Worm (Caenorhabditis elegans) whole organism, L3 larva: ENCODE measurements around the gene F09E10.7.

Source experiments
- R02D3.7 ChIP-seq: fragments of 150-350 bp; optimal IDR thresholded peaks from 2 replicates; lab custom pipeline; 2014; ENCODE audit warnings: missing biosample characterization, missing genetic modification characterization
- ZK546.5 ChIP-seq: sonication (generic microtip); optimal IDR thresholded peaks from 2 replicates; lab custom pipeline; 2017; ENCODE audit warnings: missing biosample characterization, missing genetic modification characterization
- aly-2 ChIP-seq: fragments of 150-350 bp; optimal IDR thresholded peaks from 2 replicates; lab custom pipeline; 2014; ENCODE audit warnings: missing biosample characterization, missing genetic modification characterization
- ceh-16 ChIP-seq: sonication (generic microtip); optimal IDR thresholded peaks from 2 replicates; lab custom pipeline; 2017; ENCODE audit warnings: missing biosample characterization, missing genetic modification characterization
- ceh-28 ChIP-seq: fragments of 150-350 bp; optimal IDR thresholded peaks from 2 replicates; lab custom pipeline; 2014; ENCODE audit warnings: missing biosample characterization, missing genetic modification reagents, missing genetic modification characterization
- ceh-82 ChIP-seq: fragments of 150-350 bp; optimal IDR thresholded peaks from 2 replicates; lab custom pipeline; 2014; ENCODE audit warnings: missing biosample characterization, missing genetic modification characterization
- ceh-9 ChIP-seq: sonication (generic microtip); optimal IDR thresholded peaks from 2 replicates; lab custom pipeline; 2018; ENCODE audit warnings: missing biosample characterization, missing genetic modification characterization
- daf-12 ChIP-seq: fragments of 150-350 bp; optimal IDR thresholded peaks from 2 replicates; lab custom pipeline; 2014; ENCODE audit warnings: missing biosample characterization, missing genetic modification reagents, missing genetic modification characterization
- egl-27 ChIP-seq: sonication (generic microtip); optimal IDR thresholded peaks from 4 replicates; lab custom pipeline; 2017; ENCODE audit warnings: missing biosample characterization, missing genetic modification reagents, missing genetic modification characterization
- elt-1 ChIP-seq: fragments of 150-350 bp; optimal IDR thresholded peaks from 2 replicates; lab custom pipeline; 2014; ENCODE audit warnings: missing biosample characterization, missing genetic modification characterization
- elt-2 ChIP-seq: sonication (generic microtip); optimal IDR thresholded peaks from 2 replicates; lab custom pipeline; 2016; ENCODE audit warnings: missing genetic modification reagents, mild to moderate bottlenecking, missing genetic modification characterization, missing compliant biosample characterization
- elt-3 ChIP-seq, 3 experiments: fragments of 150-350 bp in 1 of 3; sonication (generic microtip) in 2 of 3; optimal IDR thresholded peaks; 2 replicates in 2 of 3; 4 replicates in 1 of 3; lab custom pipeline; 2014 to 2017; ENCODE audit warnings: missing biosample characterization in 3 of 3, missing genetic modification characterization in 3 of 3
- eor-1 ChIP-seq, 2 experiments: fragments of 150-350 bp; optimal IDR thresholded peaks; 2 replicates each; lab custom pipeline; 2014 to 2018; ENCODE audit warnings: missing biosample characterization in 2 of 2, missing genetic modification characterization in 2 of 2
- fkh-10 ChIP-seq: sonication (generic microtip); optimal IDR thresholded peaks from 2 replicates; lab custom pipeline; 2017; ENCODE audit warnings: missing biosample characterization, missing genetic modification reagents, missing genetic modification characterization
- fkh-2 ChIP-seq: fragments of 150-350 bp; optimal IDR thresholded peaks from 2 replicates; lab custom pipeline; 2014; ENCODE audit warnings: missing biosample characterization, missing genetic modification reagents, missing genetic modification characterization
- fos-1 ChIP-seq: fragments of 150-350 bp; optimal IDR thresholded peaks from 2 replicates; lab custom pipeline; 2014; ENCODE audit warnings: missing biosample characterization, missing genetic modification characterization
- jun-1 ChIP-seq: fragments of 150-350 bp; optimal IDR thresholded peaks from 2 replicates; lab custom pipeline; 2014; ENCODE audit warnings: missing biosample characterization, missing genetic modification reagents, missing genetic modification characterization
- lin-15B ChIP-seq: fragments of 150-350 bp; optimal IDR thresholded peaks from 2 replicates; lab custom pipeline; 2014; ENCODE audit warnings: missing biosample characterization, missing genetic modification characterization
- lin-39 ChIP-seq: fragments of 150-350 bp; optimal IDR thresholded peaks from 2 replicates; lab custom pipeline; 2018; ENCODE audit warnings: missing biosample characterization, missing genetic modification reagents, missing genetic modification characterization
- lsy-12 ChIP-seq: sonication (generic microtip); optimal IDR thresholded peaks from 2 replicates; lab custom pipeline; 2016; ENCODE audit warnings: mild to moderate bottlenecking, missing genetic modification characterization, missing compliant biosample characterization
- mdl-1 ChIP-seq: fragments of 150-350 bp; optimal IDR thresholded peaks from 2 replicates; lab custom pipeline; 2014; ENCODE audit warnings: missing biosample characterization, missing genetic modification characterization
- mml-1 ChIP-seq: fragments of 150-350 bp; sonication (generic microtip); optimal IDR thresholded peaks from 3 replicates; lab custom pipeline; 2014; ENCODE audit warnings: missing biosample characterization, missing genetic modification characterization
- nfya-1 ChIP-seq: sonication (generic microtip); optimal IDR thresholded peaks from 2 replicates; lab custom pipeline; 2017; ENCODE audit warnings: missing genetic modification characterization, mild to moderate bottlenecking, missing compliant biosample characterization, antibody characterized with exemption, moderate library complexity; ENCODE audit not compliant: insufficient read depth
- nhr-11 ChIP-seq: fragments of 150-350 bp; optimal IDR thresholded peaks from 2 replicates; lab custom pipeline; 2014; ENCODE audit warnings: missing biosample characterization, missing genetic modification characterization
- nhr-12 ChIP-seq: fragments of 150-350 bp; optimal IDR thresholded peaks from 2 replicates; lab custom pipeline; 2014; ENCODE audit warnings: missing biosample characterization, missing genetic modification characterization
- nhr-23 ChIP-seq: fragments of 150-350 bp; optimal IDR thresholded peaks from 2 replicates; lab custom pipeline; 2014; ENCODE audit warnings: missing biosample characterization, missing genetic modification reagents, missing genetic modification characterization
- nhr-25 ChIP-seq: sonication (generic microtip); optimal IDR thresholded peaks from 2 replicates; lab custom pipeline; 2017; ENCODE audit warnings: missing biosample characterization, missing genetic modification characterization
- nhr-28 ChIP-seq: fragments of 150-350 bp; optimal IDR thresholded peaks from 2 replicates; lab custom pipeline; 2014; ENCODE audit warnings: missing biosample characterization, missing genetic modification characterization
- nhr-43 ChIP-seq: sonication (generic microtip); optimal IDR thresholded peaks from 2 replicates; lab custom pipeline; 2016; ENCODE audit warnings: mild to moderate bottlenecking, missing genetic modification characterization, missing compliant biosample characterization; ENCODE audit not compliant: poor library complexity, severe bottlenecking
- nhr-67 ChIP-seq: fragments of 150-350 bp; optimal IDR thresholded peaks from 2 replicates; lab custom pipeline; 2014; ENCODE audit warnings: missing biosample characterization, missing genetic modification characterization
- nhr-76 ChIP-seq: fragments of 150-350 bp; sonication (generic microtip); optimal IDR thresholded peaks from 5 replicates; lab custom pipeline; 2014; ENCODE audit warnings: missing biosample characterization, missing genetic modification characterization
- nhr-77 ChIP-seq: fragments of 150-350 bp; optimal IDR thresholded peaks from 2 replicates; lab custom pipeline; 2014; ENCODE audit warnings: missing biosample characterization, missing genetic modification characterization
- pha-4 ChIP-seq: fragments of 150-350 bp; optimal IDR thresholded peaks from 2 replicates; lab custom pipeline; 2014; ENCODE audit warnings: missing biosample characterization, missing genetic modification reagents, missing genetic modification characterization
- pqm-1 ChIP-seq: fragments of 150-350 bp; optimal IDR thresholded peaks from 2 replicates; lab custom pipeline; 2017; ENCODE audit warnings: missing biosample characterization, missing genetic modification characterization, inconsistent platforms
- sea-2 ChIP-seq: fragments of 150-350 bp; sonication (generic microtip); optimal IDR thresholded peaks from 4 replicates; lab custom pipeline; 2014; ENCODE audit warnings: missing biosample characterization, missing genetic modification reagents, missing genetic modification characterization
- skn-1 ChIP-seq: fragments of 150-350 bp; optimal IDR thresholded peaks from 2 replicates; lab custom pipeline; 2014; ENCODE audit warnings: missing biosample characterization, missing genetic modification characterization
- snpc-4 ChIP-seq: fragments of 150-350 bp; optimal IDR thresholded peaks from 2 replicates; lab custom pipeline; 2014; ENCODE audit warnings: missing biosample characterization, missing genetic modification characterization
- tbx-2 ChIP-seq: sonication (generic microtip); optimal IDR thresholded peaks from 2 replicates; lab custom pipeline; 2016; ENCODE audit warnings: mild to moderate bottlenecking, missing genetic modification characterization, missing compliant biosample characterization
- unc-39 ChIP-seq: sonication (generic microtip); optimal IDR thresholded peaks from 4 replicates; lab custom pipeline; 2017; ENCODE audit warnings: missing biosample characterization, missing genetic modification characterization
- unc-62 ChIP-seq: fragments of 150-350 bp; sonication (generic microtip); optimal IDR thresholded peaks from 4 replicates; lab custom pipeline; 2014; ENCODE audit warnings: missing biosample characterization, missing genetic modification reagents, missing genetic modification characterization
- zag-1 ChIP-seq: fragments of 150-350 bp; optimal IDR thresholded peaks from 2 replicates; lab custom pipeline; 2014; ENCODE audit warnings: missing biosample characterization, missing genetic modification characterization

The F09E10.7 gene

DNA sequence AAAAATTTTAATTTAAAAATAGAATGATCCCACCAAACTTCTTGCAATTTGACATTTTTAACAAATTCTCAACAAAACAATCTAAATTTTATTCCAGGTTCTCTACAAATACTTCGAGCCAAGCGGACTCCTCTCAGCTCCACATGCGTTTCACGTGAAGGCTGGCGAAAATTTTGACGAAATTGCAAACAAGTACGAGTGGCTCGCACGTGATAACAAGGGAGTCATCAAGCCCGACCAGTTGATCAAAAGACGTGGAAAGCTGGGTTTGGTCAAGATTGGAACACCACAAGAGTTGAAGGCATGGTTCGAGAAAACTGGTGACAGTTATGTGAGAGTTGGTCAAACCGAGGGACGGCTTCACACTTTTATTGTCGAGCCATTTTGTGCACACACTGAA is 22.0 kb downstream of the F09E10.7 start:
- peak; percentile 19 for TF ChIP-seq elt-2 (tag; lab: Kevin White, UChicago)
- no peak for TF ChIP-seq pqm-1
- peak; percentile 67 for TF ChIP-seq mml-1 (tag; lab: Kevin White, UChicago)

ce11 chrX:1479190-1479589 is 22.5 kb downstream of the F09E10.7 start, which contains the start of gene acly-1:
TSS of gene acly-1 (plus strand) at chrX:1479542.
- TF ChIP-seq fkh-2 (tag; lab: Kevin White, UChicago), result peak; percentile 3
- peak; percentile 72 for TF ChIP-seq pha-4 (tag; lab: Kevin White, UChicago)
- TF ChIP-seq lin-39 (tag; lab: Kevin White, UChicago), result no peak
- TF ChIP-seq snpc-4 (tag; lab: Kevin White, UChicago), result peak; percentile 32
- no peak for TF ChIP-seq sea-2
- no peak for TF ChIP-seq unc-62 (GFP tag; lab: Kevin White, UChicago)
- no peak for TF ChIP-seq pqm-1
- no peak for TF ChIP-seq nhr-43 (tag; lab: Kevin White, UChicago)
- TF ChIP-seq zag-1, result no peak

- TF ChIP-seq nfya-1 (peak; percentile 14), sea-2 (no peak), mdl-1 (tag; lab: Kevin White, UChicago) (no peak), fkh-10 (GFP tag; lab: Kevin White, UChicago) (peak; percentile 49)
- TF ChIP-seq, all 47 proteins: peak for 2
Measured at ce11 chrX:1478569-1478968, 23.1 kb downstream of the F09E10.7 start.

- no peak for TF ChIP-seq snpc-4 (tag; lab: Kevin White, UChicago)
- peak; percentile 7 for TF ChIP-seq mdl-1 (tag; lab: Kevin White, UChicago)
- TF ChIP-seq nhr-25 (tag; lab: Kevin White, UChicago), result no peak
- no peak for TF ChIP-seq nhr-28
- no peak for TF ChIP-seq lsy-12 (tag; lab: Kevin White, UChicago)
- no peak for TF ChIP-seq eor-1 (tag; optimal IDR thresholded peaks at IDR 0.05; lab: Kevin White, UChicago)
- TF ChIP-seq pqm-1, result peak; percentile 92
- peak; percentile 31 for TF ChIP-seq R02D3.7 (tag; lab: Kevin White, UChicago)
- no peak for TF ChIP-seq nhr-77
- TF ChIP-seq egl-27 (tag; lab: Kevin White, UChicago), result peak; percentile 26
- TF ChIP-seq nhr-12 (tag; lab: Kevin White, UChicago), result no peak
- no peak for TF ChIP-seq lin-15B (tag; lab: Kevin White, UChicago)
- TF ChIP-seq ceh-9 (tag; lab: Kevin White, UChicago), result no peak
- TF ChIP-seq mml-1 (tag; lab: Kevin White, UChicago), result no peak
- no peak for TF ChIP-seq ZK546.5 (tag; lab: Kevin White, UChicago)
- TF ChIP-seq tbx-2, result no peak
- TF ChIP-seq skn-1, result no peak
- TF ChIP-seq daf-12 (tag; lab: Kevin White, UChicago), result no peak
- no peak for TF ChIP-seq nhr-11 (tag; lab: Kevin White, UChicago)
- no peak for TF ChIP-seq nhr-76 (tag; lab: Kevin White, UChicago)
- no peak for TF ChIP-seq fkh-2 (tag; lab: Kevin White, UChicago)
- TF ChIP-seq ceh-16 (tag; lab: Kevin White, UChicago), result no peak
- peak; percentile 10 for TF ChIP-seq nfya-1
- peak; percentile 58 for TF ChIP-seq nhr-23 (tag; lab: Kevin White, UChicago)
- TF ChIP-seq ceh-28 (tag; lab: Kevin White, UChicago), result peak; percentile 7
- no peak for TF ChIP-seq lin-39 (tag; lab: Kevin White, UChicago)
- no peak for TF ChIP-seq elt-1 (tag; lab: Kevin White, UChicago)
- no peak for TF ChIP-seq zag-1
- no peak for TF ChIP-seq ceh-82 (tag; lab: Kevin White, UChicago)
- no peak for TF ChIP-seq unc-39 (tag; lab: Kevin White, UChicago)
- peak; percentile 65 for TF ChIP-seq nhr-43 (tag; lab: Kevin White, UChicago)
- no peak for TF ChIP-seq nhr-67 (tag; lab: Kevin White, UChicago)
- peak; percentile 74 for TF ChIP-seq jun-1 (tag; lab: Kevin White, UChicago)
- TF ChIP-seq elt-3 (tag; optimal IDR thresholded peaks at IDR 0.05; lab: Kevin White, UChicago), result peak; percentile 80 to 97 (median 91)
- TF ChIP-seq sea-2, result no peak
- no peak for TF ChIP-seq fkh-10 (GFP tag; lab: Kevin White, UChicago)
- no peak for TF ChIP-seq pha-4 (tag; lab: Kevin White, UChicago)
- TF ChIP-seq aly-2 (tag; lab: Kevin White, UChicago), result no peak
- TF ChIP-seq fos-1 (tag; lab: Kevin White, UChicago), result no peak
- peak; percentile 96 for TF ChIP-seq elt-2 (tag; lab: Kevin White, UChicago)
- no peak for TF ChIP-seq unc-62 (GFP tag; lab: Kevin White, UChicago)
Measured at ce11 chrX:1477932-1478331, 23.7 kb downstream of the F09E10.7 start.
